Worm (Caenorhabditis elegans) whole organism, late embryonic: ENCODE data around the gene F21C10.18.

Source experiments
- C08G9.2 ChIP-seq: sonication (generic microtip); optimal IDR thresholded peaks from 2 replicates; lab custom pipeline; 2016; ENCODE audit warnings: mild to moderate bottlenecking, missing genetic modification characterization, moderate library complexity, missing compliant biosample characterization
- C38D4.7 ChIP-seq: fragments of 200-800 bp; sonication (Bioruptor generic); optimal IDR thresholded peaks from 2 replicates; lab custom pipeline; 2018; ENCODE audit warnings: mild to moderate bottlenecking, missing genetic modification characterization, moderate library complexity, missing compliant biosample characterization
- F13H6.1 ChIP-seq: sonication (generic microtip); optimal IDR thresholded peaks from 2 replicates; lab custom pipeline; 2016; ENCODE audit warnings: missing genetic modification characterization, missing compliant biosample characterization
- T23F11.4 ChIP-seq: fragments of 200-800 bp; sonication (Bioruptor generic); optimal IDR thresholded peaks from 2 replicates; lab custom pipeline; 2018; ENCODE audit warnings: mild to moderate bottlenecking, missing genetic modification characterization, missing compliant biosample characterization
- ahr-1 ChIP-seq: sonication (generic microtip); optimal IDR thresholded peaks from 2 replicates; lab custom pipeline; 2016; ENCODE audit warnings: missing genetic modification characterization, missing compliant biosample characterization
- ama-1 ChIP-seq: fragments of 150-350 bp; optimal IDR thresholded peaks from 2 replicates; lab custom pipeline; 2014
- ceh-18 ChIP-seq: sonication (generic microtip); optimal IDR thresholded peaks from 2 replicates; lab custom pipeline; 2016; ENCODE audit warnings: missing genetic modification characterization, missing compliant biosample characterization
- ceh-19 ChIP-seq: fragments of 200-800 bp; sonication (Bioruptor generic); optimal IDR thresholded peaks from 2 replicates; lab custom pipeline; 2018; ENCODE audit warnings: mild to moderate bottlenecking, missing genetic modification characterization, missing compliant biosample characterization
- ceh-2 ChIP-seq: sonication (generic microtip); optimal IDR thresholded peaks from 2 replicates; lab custom pipeline; 2016; ENCODE audit warnings: missing genotype, missing genetic modification characterization, missing compliant biosample characterization
- ceh-30 ChIP-seq: fragments of 150-350 bp; optimal IDR thresholded peaks from 2 replicates; lab custom pipeline; 2014; ENCODE audit warnings: missing biosample characterization, missing genetic modification characterization
- ceh-31 ChIP-seq: sonication (generic microtip); optimal IDR thresholded peaks from 2 replicates; lab custom pipeline; 2016; ENCODE audit warnings: missing genetic modification characterization, missing compliant biosample characterization
- ceh-48 ChIP-seq: sonication (generic microtip); optimal IDR thresholded peaks from 2 replicates; lab custom pipeline; 2016; ENCODE audit warnings: missing genetic modification characterization, inconsistent platforms, missing compliant biosample characterization
- che-1 ChIP-seq: sonication (generic microtip); optimal IDR thresholded peaks from 2 replicates; lab custom pipeline; 2016; ENCODE audit warnings: mild to moderate bottlenecking, missing genetic modification characterization, missing compliant biosample characterization
- dmd-4 ChIP-seq: sonication (generic microtip); optimal IDR thresholded peaks from 2 replicates; lab custom pipeline; 2016; ENCODE audit warnings: borderline replicate concordance, missing genetic modification characterization, missing compliant biosample characterization
- elt-2 ChIP-seq: sonication (generic microtip); optimal IDR thresholded peaks from 2 replicates; lab custom pipeline; 2016; ENCODE audit warnings: missing genetic modification reagents, missing genetic modification characterization, missing compliant biosample characterization
- elt-4 ChIP-seq: sonication (generic microtip); optimal IDR thresholded peaks from 2 replicates; lab custom pipeline; 2016; ENCODE audit warnings: missing genetic modification characterization, missing compliant biosample characterization
- ets-4 ChIP-seq: sonication (generic microtip); optimal IDR thresholded peaks from 2 replicates; lab custom pipeline; 2016; ENCODE audit warnings: missing genetic modification characterization, missing compliant biosample characterization
- fkh-10 ChIP-seq: fragments of 150-350 bp; optimal IDR thresholded peaks from 2 replicates; lab custom pipeline; 2014; ENCODE audit warnings: missing biosample characterization, missing genetic modification reagents, missing genetic modification characterization
- gmeb-2 ChIP-seq: sonication (generic microtip); optimal IDR thresholded peaks from 2 replicates; lab custom pipeline; 2016; ENCODE audit warnings: missing genetic modification characterization, inconsistent platforms, missing compliant biosample characterization
- hlh-30 ChIP-seq: sonication (generic microtip); optimal IDR thresholded peaks from 2 replicates; lab custom pipeline; 2017; ENCODE audit warnings: antibody characterized with exemption, missing genetic modification characterization, missing compliant biosample characterization; ENCODE audit not compliant: insufficient read depth
- hlh-8 ChIP-seq: sonication (generic microtip); optimal IDR thresholded peaks from 2 replicates; lab custom pipeline; 2016; ENCODE audit warnings: missing genotype, missing genetic modification characterization, missing compliant biosample characterization
- mec-3 ChIP-seq: sonication (generic microtip); optimal IDR thresholded peaks from 2 replicates; lab custom pipeline; 2016; ENCODE audit warnings: borderline replicate concordance, missing genetic modification characterization, missing compliant biosample characterization
- npax-4 ChIP-seq: sonication (generic microtip); optimal IDR thresholded peaks from 2 replicates; lab custom pipeline; 2016; ENCODE audit warnings: missing genetic modification characterization, missing compliant biosample characterization
- pax-1 ChIP-seq: fragments of 150-350 bp; optimal IDR thresholded peaks from 2 replicates; lab custom pipeline; 2014; ENCODE audit warnings: missing biosample characterization, missing genetic modification characterization
- pha-2 ChIP-seq: sonication (generic microtip); optimal IDR thresholded peaks from 2 replicates; lab custom pipeline; 2017; ENCODE audit warnings: mild to moderate bottlenecking, missing genetic modification characterization, missing compliant biosample characterization
- pha-4 ChIP-seq: fragments of 150-350 bp; optimal IDR thresholded peaks from 2 replicates; lab custom pipeline; 2018; ENCODE audit warnings: missing biosample characterization, missing genetic modification reagents, missing genetic modification characterization
- ref-2 ChIP-seq: sonication (generic microtip); optimal IDR thresholded peaks from 2 replicates; lab custom pipeline; 2016; ENCODE audit warnings: missing genetic modification characterization, missing compliant biosample characterization
- rnt-1 ChIP-seq: sonication (generic microtip); optimal IDR thresholded peaks from 2 replicates; lab custom pipeline; 2016; ENCODE audit warnings: missing genetic modification characterization, missing compliant biosample characterization
- tbx-2 ChIP-seq: sonication (generic microtip); optimal IDR thresholded peaks from 2 replicates; lab custom pipeline; 2016; ENCODE audit warnings: missing genetic modification characterization, missing compliant biosample characterization
- unc-3 ChIP-seq, 2 experiments: fragments of 200-800 bp in 1 of 2; sonication (Bioruptor generic) in 1 of 2; sonication (generic microtip) in 1 of 2; conservative IDR thresholded peaks in 1 of 2; optimal IDR thresholded peaks in 1 of 2; 2 replicates each; pipeline versions ENCODE4 v1.3.6 to Lab custom; 2016 to 2022; ENCODE audit warnings: missing compliant biosample characterization in 2 of 2, missing genetic modification characterization in 2 of 2, missing genetic modification reagents in 1 of 2
- unc-42 ChIP-seq: sonication (generic microtip); optimal IDR thresholded peaks from 2 replicates; lab custom pipeline; 2016; ENCODE audit warnings: missing genotype, missing genetic modification characterization, missing compliant biosample characterization
- unc-55 ChIP-seq: sonication (generic microtip); optimal IDR thresholded peaks from 2 replicates; lab custom pipeline; 2017; ENCODE audit warnings: missing biosample characterization, missing genetic modification reagents, missing genetic modification characterization
- zip-5 ChIP-seq: sonication (generic microtip); optimal IDR thresholded peaks from 2 replicates; lab custom pipeline; 2016; ENCODE audit warnings: missing genetic modification characterization, missing compliant biosample characterization
- ztf-16 ChIP-seq: sonication (generic microtip); optimal IDR thresholded peaks from 2 replicates; lab custom pipeline; 2017; ENCODE audit warnings: missing genetic modification characterization, missing compliant biosample characterization

Gene F21C10.18

DNA sequence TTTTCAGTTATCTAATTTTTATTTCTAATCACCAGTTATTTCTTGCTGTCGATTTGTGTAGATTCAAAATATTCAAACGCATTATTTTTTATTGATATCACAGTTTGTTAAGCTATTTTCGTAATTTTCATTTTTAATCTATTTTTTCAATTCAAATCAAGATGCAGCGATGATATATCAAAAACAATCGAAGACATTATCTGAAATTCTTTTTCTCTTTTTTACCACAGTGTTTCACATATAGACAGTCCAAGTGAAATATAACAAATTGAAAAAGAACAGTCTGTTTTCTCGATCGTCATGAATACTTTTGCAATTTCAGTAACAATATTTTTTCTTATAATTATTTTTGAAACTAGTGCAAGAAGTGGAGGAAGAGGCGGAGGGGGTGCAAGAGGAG is 17.0 kb downstream of the F21C10.18 start, which contains the start of gene F21C10.5:
TSS of gene F21C10.5 (plus strand) at position 301 of the 400 bp plus-strand sequence.
- no peak for TF ChIP-seq pha-4 (tag; lab: Kevin White, UChicago)

- TF ChIP-seq ahr-1 (tag; lab: Kevin White, UChicago) (no peak), F13H6.1 (tag; lab: Kevin White, UChicago) (no peak), ceh-30 (no peak), ceh-18 (tag; lab: Kevin White, UChicago) (no peak), unc-55 (GFP tag; lab: Kevin White, UChicago) (no peak), tbx-2 (no peak), C38D4.7 (GFP tag; lab: Kevin White, UChicago) (no peak), C08G9.2 (tag; lab: Kevin White, UChicago) (no peak), gmeb-2 (tag; lab: Kevin White, UChicago) (no peak), ceh-31 (tag; lab: Kevin White, UChicago) (no peak), ets-4 (tag; lab: Kevin White, UChicago) (no peak), hlh-8 (tag; lab: Kevin White, UChicago) (no peak), zip-5 (tag; lab: Kevin White, UChicago) (no peak), npax-4 (tag; lab: Kevin White, UChicago) (no peak), elt-2 (no peak), ztf-16 (tag; lab: Kevin White, UChicago) (no peak), pha-2 (tag; lab: Kevin White, UChicago) (no peak)
Observed at ce11 chrV:9126316-9126715, 18.0 kb downstream of the F21C10.18 start, which contains the start of gene F21C10.4. F21C10.4 (plus strand) TSS chrV:9126616.

DNA sequence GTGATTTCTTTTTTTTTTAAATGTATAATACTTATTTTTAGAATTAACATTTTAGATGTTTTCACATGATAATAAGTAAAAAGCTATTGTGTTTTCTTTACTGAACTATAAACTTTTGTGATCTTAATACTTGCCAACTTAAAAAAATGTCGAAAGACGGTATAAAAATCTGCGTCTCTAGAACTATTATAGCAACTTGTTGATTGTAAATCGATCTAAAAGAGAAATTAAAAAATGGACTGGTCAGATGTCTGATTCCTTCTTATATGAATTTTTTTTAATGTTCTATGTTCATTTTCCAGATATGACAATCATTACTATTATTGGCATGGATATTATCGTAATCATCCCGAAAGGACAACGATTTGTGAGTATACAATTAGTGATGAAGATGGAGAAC is 19.5 kb downstream of the F21C10.18 start, which contains the start of gene F21C10.3:
TSS of gene F21C10.3 (plus strand) at position 301 of the 400 bp plus-strand sequence.
- TF ChIP-seq ref-2 (tag; lab: Kevin White, UChicago): no peak
- no peak for TF ChIP-seq ama-1 (lab: Kevin White, UChicago)
- no peak for TF ChIP-seq unc-3 (GFP tag; conservative IDR thresholded peaks at IDR 0.05; lab: Robert Waterston, UW)
- TF ChIP-seq unc-3 (tag; optimal IDR thresholded peaks at IDR 0.05; lab: Kevin White, UChicago): no peak
- TF ChIP-seq T23F11.4 (GFP tag; lab: Kevin White, UChicago): no peak
- TF ChIP-seq dmd-4 (tag; lab: Kevin White, UChicago): no peak
- TF ChIP-seq ceh-2 (tag; lab: Kevin White, UChicago): no peak
- no peak for TF ChIP-seq elt-4 (tag; lab: Kevin White, UChicago)
- TF ChIP-seq fkh-10: no peak
- no peak for TF ChIP-seq gmeb-2 (tag; lab: Kevin White, UChicago)
- TF ChIP-seq tbx-2: no peak

ce11 chrV:9128562-9128961 is 20.2 kb downstream of the F21C10.18 start:
- TF ChIP-seq hlh-30: peak; percentile 27
- TF ChIP-seq ceh-31 (tag; lab: Kevin White, UChicago): no peak
- TF ChIP-seq unc-42 (tag; lab: Kevin White, UChicago): peak; percentile 40
- TF ChIP-seq, all 69 proteins: peak for 2

- TF ChIP-seq ceh-48 (tag; lab: Kevin White, UChicago) (no peak), ama-1 (lab: Kevin White, UChicago) (no peak), che-1 (tag; lab: Kevin White, UChicago) (no peak), mec-3 (tag; lab: Kevin White, UChicago) (no peak), rnt-1 (tag; lab: Kevin White, UChicago) (no peak), pax-1 (tag; lab: Kevin White, UChicago) (no peak), ceh-19 (GFP tag; lab: Kevin White, UChicago) (no peak), ets-4 (tag; lab: Kevin White, UChicago) (no peak)
Observed at ce11 chrV:9130766-9131165, 22.4 kb downstream of the F21C10.18 start, which contains the start of gene F21C10.19. F21C10.19 (plus strand) TSS chrV:9131066.
